Fruit fly (Drosophila melanogaster) whole organism, embryonic: ENCODE results near the gene Rab9Fb.

ENCODE experiments used
- Abd-B ChIP-seq: fragments of 200-800 bp; sonication (Bioruptor generic); optimal IDR thresholded peaks from 2 replicates; lab custom pipeline; 2018; ENCODE audit warnings: missing biosample characterization, mild to moderate bottlenecking, missing genetic modification characterization, moderate library complexity
- Awh ChIP-seq: fragments of 200-800 bp; sonication (Bioruptor generic); IDR thresholded peaks from 2 replicates; pipeline ENCODE4, ENCODE4 v1.3.6; 2022; ENCODE audit warnings: missing biosample characterization, missing genetic modification characterization
- CG10267 ChIP-seq: fragments of 200-800 bp; sonication (Bioruptor generic); optimal IDR thresholded peaks from 2 replicates; lab custom pipeline; 2018; ENCODE audit warnings: missing biosample characterization, mild to moderate bottlenecking, missing genetic modification characterization, moderate library complexity
- CG11398 ChIP-seq: fragments of 200-800 bp; sonication (Bioruptor generic); optimal IDR thresholded peaks from 2 replicates; lab custom pipeline; 2016; ENCODE audit warnings: missing biosample characterization, missing genetic modification characterization
- CG12155 ChIP-seq: fragments of 200-800 bp; sonication (Bioruptor generic); optimal IDR thresholded peaks from 3 replicates; lab custom pipeline; 2016; ENCODE audit warnings: missing biosample characterization, missing genetic modification characterization
- CG12942 ChIP-seq: fragments of 200-800 bp; sonication (Bioruptor generic); optimal IDR thresholded peaks from 3 replicates; lab custom pipeline; 2016; ENCODE audit warnings: missing biosample characterization, missing genetic modification characterization
- CG13287 ChIP-seq: fragments of 200-800 bp; sonication (Bioruptor generic); IDR thresholded peaks from 2 replicates; pipeline ENCODE4 v1.3.6; 2022; ENCODE audit warnings: missing biosample characterization, missing genetic modification characterization; ENCODE audit not compliant: partially characterized antibody
- CG16779 ChIP-seq: fragments of 200-800 bp; sonication (Bioruptor generic); IDR thresholded peaks from 2 replicates; pipeline ENCODE4 v1.3.6; 2022; ENCODE audit warnings: missing biosample characterization, missing genetic modification characterization
- CG17361 ChIP-seq: fragments of 200-800 bp; sonication (Bioruptor generic); IDR thresholded peaks from 3 replicates; pipeline ENCODE4 v1.3.6; 2022; ENCODE audit warnings: missing biosample characterization, missing genetic modification characterization
- CG18619 ChIP-seq: fragments of 200-800 bp; sonication (Bioruptor generic); optimal IDR thresholded peaks from 3 replicates; lab custom pipeline; 2017; ENCODE audit warnings: missing biosample characterization, mild to moderate bottlenecking, missing genetic modification characterization
- CG2116 ChIP-seq: fragments of 200-800 bp; sonication (Bioruptor generic); optimal IDR thresholded peaks from 3 replicates; lab custom pipeline; 2018; ENCODE audit warnings: missing biosample characterization, mild to moderate bottlenecking, missing genetic modification characterization
- CG2120 ChIP-seq: fragments of 200-800 bp; sonication (Bioruptor generic); optimal IDR thresholded peaks from 3 replicates; lab custom pipeline; 2016; ENCODE audit warnings: missing biosample characterization, missing genetic modification characterization
- CG5245 ChIP-seq: fragments of 200-800 bp; sonication (Bioruptor generic); optimal IDR thresholded peaks from 3 replicates; lab custom pipeline; 2016; ENCODE audit warnings: missing biosample characterization, missing genetic modification characterization
- CG6175 ChIP-seq: fragments of 200-800 bp; sonication (Bioruptor generic); IDR thresholded peaks from 3 replicates; pipeline ENCODE4 v1.3.6; 2022; ENCODE audit warnings: missing biosample characterization, missing genetic modification characterization
- CG6689 ChIP-seq: fragments of 200-800 bp; sonication (Bioruptor generic); IDR thresholded peaks from 2 replicates; pipeline ENCODE4 v1.3.6; 2022; ENCODE audit warnings: missing biosample characterization, missing genetic modification characterization
- CG6854 ChIP-seq: fragments of 200-800 bp; sonication (Bioruptor generic); optimal IDR thresholded peaks from 3 replicates; lab custom pipeline; 2017; ENCODE audit warnings: missing biosample characterization, mild to moderate bottlenecking, missing genetic modification characterization
- CG7963 ChIP-seq: fragments of 200-800 bp; sonication (Bioruptor generic); IDR thresholded peaks from 3 replicates; pipeline ENCODE4 v1.3.6; 2022; ENCODE audit warnings: missing biosample characterization, missing genetic modification characterization; ENCODE audit not compliant: partially characterized antibody
- CG8944 ChIP-seq: fragments of 200-800 bp; sonication (Bioruptor generic); optimal IDR thresholded peaks from 3 replicates; lab custom pipeline; 2016; ENCODE audit warnings: missing biosample characterization, missing genetic modification characterization
- Dad ChIP-seq: fragments of 200-800 bp; sonication (Bioruptor generic); optimal IDR thresholded peaks from 3 replicates; lab custom pipeline; 2016; ENCODE audit warnings: missing biosample characterization, missing genetic modification characterization
- Dfd ChIP-seq, 2 experiments: fragments of >200 bp; optimal IDR thresholded peaks; 2 replicates each; lab custom pipeline; 2017; ENCODE audit warnings: missing biosample characterization in 2 of 2, missing genetic modification characterization in 2 of 2
- Dll ChIP-seq: fragments of 200-800 bp; sonication (Bioruptor generic); IDR thresholded peaks from 4 replicates; pipeline ENCODE4 v1.3.6; 2022; ENCODE audit warnings: missing biosample characterization, missing genetic modification characterization; ENCODE audit not compliant: partially characterized antibody
- Dref ChIP-seq: fragments of 200-800 bp; sonication (Bioruptor generic); IDR thresholded peaks from 2 replicates; pipeline ENCODE4 v1.3.6; 2022; ENCODE audit warnings: missing biosample characterization, missing genetic modification characterization
- E2f2 ChIP-seq: fragments of 200-800 bp; sonication (Bioruptor generic); IDR thresholded peaks from 2 replicates; pipeline ENCODE4 v1.3.6; 2022; ENCODE audit warnings: missing biosample characterization, missing genetic modification characterization
- Ets97D ChIP-seq: fragments of 200-800 bp; sonication (Bioruptor generic); optimal IDR thresholded peaks from 3 replicates; lab custom pipeline; 2016; ENCODE audit warnings: missing biosample characterization, missing genetic modification characterization
- Gsc ChIP-seq: fragments of 200-800 bp; sonication (Bioruptor generic); IDR thresholded peaks from 2 replicates; pipeline ENCODE4 v1.3.6; 2022; ENCODE audit warnings: missing biosample characterization, missing genetic modification characterization
- HLH4C ChIP-seq: fragments of 200-800 bp; sonication (Bioruptor generic); IDR thresholded peaks from 3 replicates; pipeline ENCODE4 v1.3.6; 2022; ENCODE audit warnings: missing biosample characterization, missing genetic modification characterization; ENCODE audit not compliant: partially characterized antibody
- Hr51 ChIP-seq, 2 experiments: fragments of 200-800 bp; sonication (Bioruptor generic); optimal IDR thresholded peaks; 2 replicates in 1 of 2; 3 replicates in 1 of 2; lab custom pipeline; 2016 to 2018; ENCODE audit warnings: missing biosample characterization in 2 of 2, missing genetic modification characterization in 2 of 2, mild to moderate bottlenecking in 1 of 2, moderate library complexity in 1 of 2
- Nf-YB ChIP-seq: fragments of 200-800 bp; sonication (Bioruptor generic); optimal IDR thresholded peaks from 3 replicates; lab custom pipeline; 2019; ENCODE audit warnings: missing biosample characterization, mild to moderate bottlenecking, missing genetic modification characterization, moderate library complexity
- Pdp1 ChIP-seq, 2 experiments: fragments of 200-800 bp; sonication (Bioruptor generic); optimal IDR thresholded peaks; 3 replicates each; lab custom pipeline; 2016; ENCODE audit warnings: missing biosample characterization in 2 of 2, missing genetic modification characterization in 2 of 2, mild to moderate bottlenecking in 1 of 2, moderate library complexity in 1 of 2
- Six4 ChIP-seq: fragments of 200-800 bp; sonication (Bioruptor generic); optimal IDR thresholded peaks from 2 replicates; lab custom pipeline; 2016; ENCODE audit warnings: missing biosample characterization, missing genetic modification characterization
- al ChIP-seq: fragments of 200-800 bp; sonication (Bioruptor generic); IDR thresholded peaks from 2 replicates; pipeline ENCODE4 v1.3.6; 2022; ENCODE audit warnings: missing biosample characterization, missing genetic modification characterization
- ara ChIP-seq: fragments of 200-800 bp; sonication (Bioruptor generic); IDR thresholded peaks from 2 replicates; pipeline ENCODE4 v1.3.6; 2022; ENCODE audit warnings: missing biosample characterization, missing genetic modification characterization
- cas ChIP-seq: fragments of 200-800 bp; sonication (Bioruptor generic); IDR thresholded peaks from 2 replicates; pipeline ENCODE4 v1.3.6; 2022; ENCODE audit warnings: missing biosample characterization, missing genetic modification characterization
- crc ChIP-seq: fragments of 200-800 bp; sonication (Bioruptor generic); optimal IDR thresholded peaks from 2 replicates; lab custom pipeline; 2016; ENCODE audit warnings: missing biosample characterization, missing genetic modification characterization
- cwo ChIP-seq: fragments of 200-800 bp; sonication (Bioruptor generic); optimal IDR thresholded peaks from 3 replicates; lab custom pipeline; 2017; ENCODE audit warnings: missing biosample characterization, missing genetic modification characterization, mild to moderate bottlenecking, moderate library complexity, missing genetic modification reagents
- disco-r ChIP-seq: fragments of 200-800 bp; sonication (Bioruptor generic); optimal IDR thresholded peaks from 2 replicates; lab custom pipeline; 2016; ENCODE audit warnings: missing biosample characterization, missing genetic modification characterization
- dpn ChIP-seq, 2 experiments: fragments of 200-800 bp; sonication (Bioruptor generic); optimal IDR thresholded peaks; 3 replicates each; lab custom pipeline; 2016; ENCODE audit warnings: missing biosample characterization in 2 of 2, missing genetic modification characterization in 2 of 2
- ewg ChIP-seq: fragments of 200-800 bp; sonication (Bioruptor generic); optimal IDR thresholded peaks from 3 replicates; lab custom pipeline; 2017; ENCODE audit warnings: mild to moderate bottlenecking, missing biosample characterization, missing genetic modification reagents, missing genetic modification characterization
- eyg ChIP-seq: fragments of 200-800 bp; sonication (Bioruptor generic); optimal IDR thresholded peaks from 3 replicates; lab custom pipeline; 2016; ENCODE audit warnings: missing biosample characterization, missing genetic modification characterization
- gfzf ChIP-seq: fragments of 200-800 bp; sonication (Bioruptor generic); optimal IDR thresholded peaks from 2 replicates; lab custom pipeline; 2016; ENCODE audit warnings: missing biosample characterization, mild to moderate bottlenecking, missing genetic modification characterization, moderate library complexity
- gt ChIP-seq: fragments of 200-800 bp; sonication (Bioruptor generic); IDR thresholded peaks from 2 replicates; pipeline ENCODE4 v1.3.6; 2022; ENCODE audit warnings: missing biosample characterization, missing genetic modification characterization
- her ChIP-seq: fragments of 200-800 bp; sonication (Bioruptor generic); optimal IDR thresholded peaks from 2 replicates; lab custom pipeline; 2016; ENCODE audit warnings: missing biosample characterization, missing genetic modification characterization
- jing ChIP-seq: fragments of 200-800 bp; sonication (Bioruptor generic); optimal IDR thresholded peaks from 2 replicates; lab custom pipeline; 2018; ENCODE audit warnings: missing biosample characterization, mild to moderate bottlenecking, missing genetic modification characterization
- kay ChIP-seq: fragments of 200-800 bp; sonication (Bioruptor generic); optimal IDR thresholded peaks from 2 replicates; lab custom pipeline; 2016; ENCODE audit warnings: missing biosample characterization, missing genetic modification characterization
- lov ChIP-seq, 2 experiments: fragments of 200-800 bp in 1 of 2; fragments of >200 bp in 1 of 2; sonication (Bioruptor generic) in 1 of 2; IDR thresholded peaks in 1 of 2; optimal IDR thresholded peaks in 1 of 2; 2 replicates in 1 of 2; 3 replicates in 1 of 2; pipeline versions ENCODE4 v1.3.6 to Lab custom; 2017 to 2022; ENCODE audit warnings: missing biosample characterization in 1 of 2, missing genetic modification characterization in 1 of 2
- pho ChIP-seq: fragments of 200-800 bp; sonication (Bioruptor generic); optimal IDR thresholded peaks from 2 replicates; lab custom pipeline; 2016; ENCODE audit warnings: missing biosample characterization, missing genetic modification characterization
- pzg ChIP-seq: fragments of 200-800 bp; sonication (Bioruptor generic); optimal IDR thresholded peaks from 3 replicates; lab custom pipeline; 2018; ENCODE audit warnings: missing biosample characterization, mild to moderate bottlenecking, missing genetic modification characterization, moderate library complexity
- ranshi ChIP-seq: fragments of 200-800 bp; sonication (Bioruptor generic); IDR thresholded peaks from 2 replicates; pipeline ENCODE4 v1.3.6; 2022; ENCODE audit warnings: missing biosample characterization, missing genetic modification characterization
- slbo ChIP-seq: fragments of 200-800 bp; sonication (Bioruptor generic); IDR thresholded peaks from 2 replicates; pipeline ENCODE4 v1.3.6; 2022; ENCODE audit warnings: missing biosample characterization, missing genetic modification characterization
- tin ChIP-seq: fragments of 200-800 bp; sonication (Bioruptor generic); optimal IDR thresholded peaks from 3 replicates; lab custom pipeline; 2016; ENCODE audit warnings: missing biosample characterization, missing genetic modification characterization
- wdn ChIP-seq: fragments of 200-800 bp; sonication (Bioruptor generic); IDR thresholded peaks from 2 replicates; pipeline ENCODE4 v1.3.6; 2022; ENCODE audit warnings: missing biosample characterization, missing genetic modification characterization

Gene Rab9Fb

DNA sequence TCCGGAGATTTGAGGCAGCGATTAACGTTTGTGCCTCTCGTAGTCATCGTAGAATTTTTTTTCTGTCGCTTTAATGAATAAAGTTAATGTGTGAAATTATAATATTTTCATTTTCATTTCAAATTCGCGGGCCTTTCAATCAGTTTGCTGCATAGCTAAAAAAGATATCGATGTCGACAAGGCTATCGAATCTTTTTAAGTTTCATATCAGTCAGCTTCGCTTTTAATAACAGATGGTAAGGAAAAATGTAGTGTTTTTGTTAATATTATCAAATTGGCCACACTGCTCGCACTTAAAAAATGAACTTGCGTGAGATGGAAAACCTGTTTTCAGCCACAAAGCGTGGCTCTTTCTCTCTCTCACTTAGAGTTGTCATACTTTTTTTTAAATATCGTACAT lies 22.7 kb downstream of the Rab9Fb start (continued):
- TF ChIP-seq pho (GFP tag; lab: Kevin White, UChicago) (no peak), ara (GFP tag; lab: Robert Waterston, UW) (no peak), wdn (GFP tag; lab: Robert Waterston, UW) (no peak), HLH4C (GFP tag; lab: Robert Waterston, UW) (peak; percentile 44; the same call in 1 of the 3 replicates), Dfd (GFP tag; optimal IDR thresholded peaks at IDR 0.05; lab: Kevin White, UChicago) (no peak), Awh (GFP tag; lab: Robert Waterston, UW) (no peak), CG6689 (GFP tag; lab: Robert Waterston, UW) (no peak), ranshi (no peak), Six4 (GFP tag; lab: Kevin White, UChicago) (no peak), Dad (no peak), Hr51 (GFP tag; optimal IDR thresholded peaks at IDR 0.05; lab: Kevin White, UChicago) (no peak), Nf-YB (GFP tag; lab: Kevin White, UChicago) (no peak), pzg (GFP tag; lab: Kevin White, UChicago) (peak; percentile 31), CG8944 (GFP tag; lab: Kevin White, UChicago) (no peak), CG17361 (no peak), Gsc (no peak), gt (GFP tag; lab: Robert Waterston, UW) (no peak), E2f2 (GFP tag; lab: Robert Waterston, UW) (peak; percentile 76), lov (optimal IDR thresholded peaks at IDR 0.05; lab: Kevin White, UChicago) (no peak), lov (GFP tag; IDR thresholded peaks at IDR 0.05; lab: Robert Waterston, UW) (no peak), Dll (GFP tag; lab: Robert Waterston, UW) (peak; percentile 54; the same call in 2 of the 4 replicates), CG12942 (no peak), her (no peak), CG7963 (GFP tag; lab: Robert Waterston, UW) (peak; percentile 58; the same call in 1 of the 3 replicates), jing (GFP tag; lab: Kevin White, UChicago) (no peak), Ets97D (GFP tag; lab: Kevin White, UChicago) (no peak), eyg (GFP tag; lab: Kevin White, UChicago) (no peak), slbo (GFP tag; lab: Robert Waterston, UW) (no peak), CG2116 (peak; percentile 18), gfzf (GFP tag; lab: Kevin White, UChicago) (peak; percentile 65), CG12155 (GFP tag; lab: Kevin White, UChicago) (no peak), CG6854 (GFP tag; lab: Kevin White, UChicago) (no peak), CG11398 (GFP tag; lab: Kevin White, UChicago) (no peak), dpn (GFP tag; optimal IDR thresholded peaks at IDR 0.05; lab: Kevin White, UChicago) (no peak), CG6175 (GFP tag; lab: Robert Waterston, UW) (no peak), ewg (no peak), Abd-B (GFP tag; lab: Kevin White, UChicago) (no peak), Pdp1 (GFP tag; optimal IDR thresholded peaks at IDR 0.05; lab: Kevin White, UChicago) (no peak), cas (GFP tag; lab: Robert Waterston, UW) (no peak), CG16779 (GFP tag; lab: Robert Waterston, UW) (no peak), CG13287 (GFP tag; lab: Robert Waterston, UW) (peak; percentile 80), disco-r (GFP tag; lab: Kevin White, UChicago) (no peak), cwo (GFP tag; lab: Kevin White, UChicago) (no peak), al (GFP tag; lab: Robert Waterston, UW) (no peak), CG2120 (no peak), kay (no peak), Dref (GFP tag; lab: Robert Waterston, UW) (peak; percentile 65), CG18619 (GFP tag; lab: Kevin White, UChicago) (no peak), crc (GFP tag; lab: Kevin White, UChicago) (no peak), tin (no peak), CG10267 (tag; lab: Kevin White, UChicago) (no peak), CG5245 (GFP tag; lab: Kevin White, UChicago) (no peak)
